Worm (Caenorhabditis elegans): ENCODE data around the gene str-240.

str-240 gene

DNA sequence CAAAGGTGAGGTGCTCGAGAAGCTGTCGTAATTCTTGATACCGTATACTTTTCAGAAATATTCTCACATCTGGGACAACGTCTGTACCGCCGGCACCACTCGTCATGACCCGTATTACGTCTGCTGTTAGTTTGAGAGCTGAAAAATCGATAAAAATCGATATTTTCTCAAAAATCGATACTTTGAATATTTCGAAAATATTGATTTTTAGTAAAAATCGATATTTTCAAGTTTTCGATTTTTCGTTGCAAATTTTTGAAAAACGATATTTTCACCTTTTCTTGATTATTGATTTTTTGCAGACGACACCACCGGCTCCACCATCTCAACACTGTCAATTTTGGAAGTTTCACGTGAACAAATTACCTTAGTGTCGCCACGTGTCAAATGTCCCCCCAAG is 26.0 kb downstream of the str-240 start:
- TF ChIP-seq lin-13 (GFP tag; optimal IDR thresholded peaks at IDR 0.05): no peak
- TF ChIP-seq ceh-28 (tag; optimal IDR thresholded peaks at IDR 0.05): peak; percentile 94
- TF ChIP-seq ceh-82 (tag; optimal IDR thresholded peaks at IDR 0.05): no peak
- no peak for TF ChIP-seq Y48G9A.11 (GFP tag; IDR thresholded peaks at IDR 0.05)
- TF ChIP-seq nhr-42 (GFP tag; IDR thresholded peaks at IDR 0.05): no peak

ce11 chrV:1495334-1495733 is 26.4 kb downstream of the str-240 start, which contains the start of gene C38C3.3:
C38C3.3 (plus strand) TSS chrV:1495634.
- TF ChIP-seq F37D6.2 (tag; optimal IDR thresholded peaks at IDR 0.05): no peak
- TF ChIP-seq hmg-1.1 (GFP tag; IDR thresholded peaks at IDR 0.05): no peak
- no peak for TF ChIP-seq lin-15B (tag; optimal IDR thresholded peaks at IDR 0.05)
- no peak for TF ChIP-seq lin-38 (GFP tag; IDR thresholded peaks at IDR 0.05)
- TF ChIP-seq ces-1 (GFP tag; optimal IDR thresholded peaks at IDR 0.05): no peak
- no peak for TF ChIP-seq lin-1 (GFP tag; IDR thresholded peaks at IDR 0.05)
- no peak for TF ChIP-seq ctbp-1 (GFP tag; IDR thresholded peaks at IDR 0.05)
- no peak for TF ChIP-seq lin-29 (GFP tag; IDR thresholded peaks at IDR 0.05)
- no peak for TF ChIP-seq mxl-2 (GFP tag; conservative IDR thresholded peaks at IDR 0.05)
- no peak for TF ChIP-seq attf-4 (tag; optimal IDR thresholded peaks at IDR 0.05)

ce11 chrV:1494469-1494868 is 27.3 kb downstream of the str-240 start, which contains the start of gene spig-7:
spig-7 (plus strand) TSS chrV:1494769.
- TF ChIP-seq nhr-77 (tag; optimal IDR thresholded peaks at IDR 0.05) (no peak), F37D6.2 (tag; optimal IDR thresholded peaks at IDR 0.05) (no peak), saeg-2 (GFP tag; IDR thresholded peaks at IDR 0.05) (no peak), spr-3 (GFP tag; optimal IDR thresholded peaks at IDR 0.05) (no peak), zip-2 (tag; optimal IDR thresholded peaks at IDR 0.05) (no peak), mdt-29 (GFP tag; IDR thresholded peaks at IDR 0.05) (no peak), aly-2 (tag; optimal IDR thresholded peaks at IDR 0.05) (no peak), unc-39 (tag; optimal IDR thresholded peaks at IDR 0.05) (no peak), nhr-11 (tag; optimal IDR thresholded peaks at IDR 0.05) (no peak)

ce11 chrV:1491510-1491909 is 30.2 kb downstream of the str-240 start, which contains the start of gene C38C3.6:
C38C3.6 (minus strand) TSS chrV:1491610.
- no peak for TF ChIP-seq ZK337.2 (GFP tag; IDR thresholded peaks at IDR 0.05)
- no peak for TF ChIP-seq ZK546.5 (tag; optimal IDR thresholded peaks at IDR 0.05)
- no peak for TF ChIP-seq lin-38 (GFP tag; IDR thresholded peaks at IDR 0.05)
- TF ChIP-seq aly-2 (tag; optimal IDR thresholded peaks at IDR 0.05): no peak
- TF ChIP-seq ces-1 (GFP tag; optimal IDR thresholded peaks at IDR 0.05): no peak
- no peak for TF ChIP-seq ceh-32 (tag; optimal IDR thresholded peaks at IDR 0.05; ENCODE audit: poor library complexity)
- TF ChIP-seq dmd-6 (GFP tag; IDR thresholded peaks at IDR 0.05): no peak
- TF ChIP-seq spr-1 (tag; optimal IDR thresholded peaks at IDR 0.05): no peak

ce11 chrV:1488642-1489041 is 33.1 kb downstream of the str-240 start:
- TF ChIP-seq nhr-102 (tag; optimal IDR thresholded peaks at IDR 0.05): no peak
- TF ChIP-seq nhr-11 (tag; optimal IDR thresholded peaks at IDR 0.05): peak; percentile 16
- TF ChIP-seq jun-1 (tag; optimal IDR thresholded peaks at IDR 0.05): no peak
- no peak for TF ChIP-seq Y48G9A.11 (GFP tag; IDR thresholded peaks at IDR 0.05)

DNA sequence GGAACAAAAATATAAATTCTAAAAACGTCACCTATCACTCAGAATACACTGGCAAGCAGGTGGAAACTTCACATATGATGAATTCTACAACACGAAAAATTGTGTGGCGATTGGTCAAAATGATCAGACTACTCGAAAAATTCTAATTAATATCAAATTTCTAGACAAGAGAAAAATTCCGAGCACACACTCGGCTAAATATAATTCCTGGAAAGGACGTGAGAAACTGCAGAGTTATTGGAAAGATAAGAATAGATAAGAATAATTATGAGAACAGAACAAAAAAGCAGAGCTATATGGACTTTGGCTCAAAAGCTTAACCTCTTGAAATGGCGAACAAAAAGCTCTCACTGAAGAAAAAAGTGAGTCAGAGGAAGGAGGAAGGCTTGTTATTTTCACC is 34.5 kb downstream of the str-240 start:
- no peak for TF ChIP-seq cey-2 (tag; optimal IDR thresholded peaks at IDR 0.05; ENCODE audit: borderline replicate concordance, insufficient read depth)
- no peak for TF ChIP-seq Y5F2A.4 (GFP tag; optimal IDR thresholded peaks at IDR 0.05)
- no peak for TF ChIP-seq nhr-28 (tag; optimal IDR thresholded peaks at IDR 0.05)
- TF ChIP-seq hmg-1.1 (GFP tag; IDR thresholded peaks at IDR 0.05): no peak
- no peak for TF ChIP-seq nhr-10 (tag; optimal IDR thresholded peaks at IDR 0.05)
